Fruit fly (Drosophila melanogaster): ENCODE data around the gene CG5592.

DNA sequence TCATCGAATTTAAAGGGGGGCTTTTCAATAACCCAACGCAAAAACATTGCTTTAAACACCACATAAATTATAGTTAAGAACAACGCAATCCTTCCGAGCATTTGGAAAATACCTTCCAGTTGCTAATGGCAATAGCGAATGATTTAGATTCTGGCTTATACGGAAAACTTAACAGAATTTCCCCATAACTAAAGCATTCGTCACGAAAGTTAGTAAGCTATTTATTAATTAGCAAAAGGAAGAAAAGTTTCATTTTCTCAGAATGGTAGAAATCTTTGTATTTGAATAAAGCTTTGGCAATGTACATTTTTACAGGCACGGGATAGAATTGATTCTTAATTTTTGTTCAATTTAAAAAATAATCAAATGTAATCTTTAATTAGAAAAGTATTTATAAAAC, 6.5 kb downstream of the CG5592 start, which contains the start of gene CG32413:
- TF ChIP-seq dsx (GFP tag; optimal IDR thresholded peaks at IDR 0.05; ENCODE audit: poor library complexity, severe bottlenecking), result no peak
- TF ChIP-seq CG8632 (GFP tag; optimal IDR thresholded peaks at IDR 0.05), result no peak
- TF ChIP-seq CG10631 (GFP tag; optimal IDR thresholded peaks at IDR 0.05), result no peak
- no peak for TF ChIP-seq CG11902 (GFP tag; optimal IDR thresholded peaks at IDR 0.05)
- no peak for TF ChIP-seq CG15336 (GFP tag; IDR thresholded peaks at IDR 0.05)
- TF ChIP-seq dac (GFP tag; optimal IDR thresholded peaks at IDR 0.05), result no peak
- no peak for TF ChIP-seq OdsH (GFP tag; optimal IDR thresholded peaks at IDR 0.05)

Data from whole organism, prepupa.